Worm (Caenorhabditis elegans): ENCODE data around the gene ndx-2.

DNA sequence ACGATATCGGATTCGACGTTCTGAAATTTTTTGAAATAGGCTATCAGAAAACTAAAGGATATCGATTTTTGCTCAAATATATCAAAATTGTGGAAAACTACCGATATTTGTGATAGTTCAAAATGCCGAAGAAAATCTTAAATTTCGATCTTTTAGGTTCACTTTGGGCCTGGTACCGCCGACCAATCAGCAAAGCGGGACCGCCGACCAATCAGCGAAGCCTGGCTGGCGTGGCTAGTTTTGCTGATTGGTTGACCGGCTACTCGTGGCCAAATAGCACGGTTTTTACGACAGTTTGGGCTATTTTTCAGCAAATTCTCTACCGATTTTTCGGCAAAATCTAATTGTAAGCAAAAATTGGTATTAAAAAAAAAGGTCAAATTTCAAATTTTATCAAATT, 45.4 kb upstream of the ndx-2 start:
- TF ChIP-seq nhr-11 (tag; optimal IDR thresholded peaks at IDR 0.05) (no peak), nfya-1 (tag; optimal IDR thresholded peaks at IDR 0.05) (peak; percentile 54), lim-6 (tag; optimal IDR thresholded peaks at IDR 0.05) (no peak), pat-9 (tag; optimal IDR thresholded peaks at IDR 0.05) (no peak), sox-2 (GFP tag; IDR thresholded peaks at IDR 0.05) (no peak), ama-1 (optimal IDR thresholded peaks at IDR 0.05) (no peak), unc-3 (GFP tag; conservative IDR thresholded peaks at IDR 0.05) (no peak), unc-3 (tag; optimal IDR thresholded peaks at IDR 0.05) (no peak), mec-3 (tag; optimal IDR thresholded peaks at IDR 0.05; ENCODE audit: borderline replicate concordance) (no peak), elt-4 (tag; optimal IDR thresholded peaks at IDR 0.05) (no peak)

Measured in whole organism, late embryonic.